Fruit fly (Drosophila melanogaster) whole organism, embryonic: Measurements from ENCODE around the gene CG33307.

Source experiments
- Asciz ChIP-seq: fragments of 200-800 bp; sonication (Bioruptor generic); optimal IDR thresholded peaks from 2 replicates; lab custom pipeline; 2017; ENCODE audit warnings: missing biosample characterization, mild to moderate bottlenecking, missing genetic modification characterization, missing genetic modification reagents
- BEAF-32 ChIP-seq: fragments of 200-800 bp; sonication (Bioruptor generic); optimal IDR thresholded peaks from 3 replicates; lab custom pipeline; 2017; ENCODE audit warnings: missing biosample characterization, missing genetic modification characterization, mild to moderate bottlenecking, moderate library complexity, missing genetic modification reagents
- CG12236 ChIP-seq: fragments of 200-800 bp; sonication (Bioruptor generic); optimal IDR thresholded peaks from 2 replicates; lab custom pipeline; 2016; ENCODE audit warnings: missing biosample characterization, missing genetic modification characterization
- CG12659 ChIP-seq: fragments of 200-800 bp; sonication (Bioruptor generic); optimal IDR thresholded peaks from 3 replicates; lab custom pipeline; 2017; ENCODE audit warnings: mild to moderate bottlenecking, missing biosample characterization, missing genetic modification reagents, missing genetic modification characterization
- CG12942 ChIP-seq: fragments of 200-800 bp; sonication (Bioruptor generic); optimal IDR thresholded peaks from 3 replicates; lab custom pipeline; 2016; ENCODE audit warnings: missing biosample characterization, missing genetic modification characterization
- CG13287 ChIP-seq: fragments of 200-800 bp; sonication (Bioruptor generic); IDR thresholded peaks from 2 replicates; pipeline ENCODE4 v1.3.6; 2022; ENCODE audit warnings: missing biosample characterization, missing genetic modification characterization; ENCODE audit not compliant: partially characterized antibody
- CG14667 ChIP-seq: fragments of 200-800 bp; sonication (Bioruptor generic); IDR thresholded peaks from 2 replicates; pipeline ENCODE4 v1.3.6; 2022; ENCODE audit warnings: missing biosample characterization, missing genetic modification characterization
- CG14710 ChIP-seq: fragments of 200-800 bp; sonication (Bioruptor generic); optimal IDR thresholded peaks from 3 replicates; lab custom pipeline; 2019; ENCODE audit warnings: missing biosample characterization, mild to moderate bottlenecking, missing genetic modification characterization, moderate library complexity
- CG14860 ChIP-seq: fragments of 200-800 bp; sonication (Bioruptor generic); IDR thresholded peaks from 3 replicates; pipeline ENCODE4 v1.3.6; 2022; ENCODE audit warnings: missing biosample characterization, missing genetic modification characterization; ENCODE audit not compliant: partially characterized antibody
- CG14965 ChIP-seq: fragments of 200-800 bp; sonication (Bioruptor generic); optimal IDR thresholded peaks from 2 replicates; lab custom pipeline; 2016; ENCODE audit warnings: missing biosample characterization, missing genetic modification characterization, borderline replicate concordance
- CG15011 ChIP-seq: fragments of 200-800 bp; sonication (Bioruptor generic); optimal IDR thresholded peaks from 3 replicates; lab custom pipeline; 2018; ENCODE audit warnings: missing biosample characterization, mild to moderate bottlenecking, missing genetic modification characterization
- CG2116 ChIP-seq: fragments of 200-800 bp; sonication (Bioruptor generic); optimal IDR thresholded peaks from 3 replicates; lab custom pipeline; 2018; ENCODE audit warnings: missing biosample characterization, mild to moderate bottlenecking, missing genetic modification characterization
- CG30403 ChIP-seq: fragments of 200-800 bp; sonication (Bioruptor generic); optimal IDR thresholded peaks from 3 replicates; lab custom pipeline; 2016; ENCODE audit warnings: missing biosample characterization, missing genetic modification characterization
- CG31388 ChIP-seq: fragments of 200-800 bp; sonication (Bioruptor generic); optimal IDR thresholded peaks from 2 replicates; lab custom pipeline; 2016; ENCODE audit warnings: missing biosample characterization, missing genetic modification characterization
- CG33213 ChIP-seq: fragments of 200-800 bp; sonication (Bioruptor generic); optimal IDR thresholded peaks from 3 replicates; lab custom pipeline; 2016; ENCODE audit warnings: missing biosample characterization, missing genetic modification characterization
- CG34422 ChIP-seq: fragments of 200-800 bp; sonication (Bioruptor generic); IDR thresholded peaks from 3 replicates; pipeline ENCODE4 v1.3.6; 2022; ENCODE audit warnings: missing biosample characterization, missing genetic modification characterization
- CG4707 ChIP-seq: fragments of 200-800 bp; sonication (Bioruptor generic); optimal IDR thresholded peaks from 2 replicates; lab custom pipeline; 2018; ENCODE audit warnings: missing biosample characterization, mild to moderate bottlenecking, missing genetic modification characterization, moderate library complexity
- CG6654 ChIP-seq: fragments of 200-800 bp; sonication (Bioruptor generic); optimal IDR thresholded peaks from 2 replicates; lab custom pipeline; 2017; ENCODE audit warnings: missing biosample characterization, mild to moderate bottlenecking, missing genetic modification characterization
- CG7786 ChIP-seq: fragments of 200-800 bp; sonication (Bioruptor generic); optimal IDR thresholded peaks from 2 replicates; lab custom pipeline; 2016; ENCODE audit warnings: missing biosample characterization, missing genetic modification characterization
- CG7963 ChIP-seq: fragments of 200-800 bp; sonication (Bioruptor generic); IDR thresholded peaks from 3 replicates; pipeline ENCODE4 v1.3.6; 2022; ENCODE audit warnings: missing biosample characterization, missing genetic modification characterization; ENCODE audit not compliant: partially characterized antibody
- CG9215 ChIP-seq: fragments of 200-800 bp; sonication (Bioruptor generic); IDR thresholded peaks from 2 replicates; pipeline ENCODE4 v1.3.6; 2022; ENCODE audit warnings: missing biosample characterization, missing genetic modification characterization
- Dll ChIP-seq: fragments of 200-800 bp; sonication (Bioruptor generic); IDR thresholded peaks from 4 replicates; pipeline ENCODE4 v1.3.6; 2022; ENCODE audit warnings: missing biosample characterization, missing genetic modification characterization; ENCODE audit not compliant: partially characterized antibody
- Drgx ChIP-seq: fragments of 200-800 bp; sonication (Bioruptor generic); IDR thresholded peaks from 2 replicates; pipeline ENCODE4 v1.3.6; 2022; ENCODE audit warnings: missing biosample characterization, missing genetic modification characterization
- E2f1 ChIP-seq: fragments of 200-800 bp; sonication (Bioruptor generic); IDR thresholded peaks from 2 replicates; pipeline ENCODE4 v1.3.6; 2022; ENCODE audit warnings: missing biosample characterization, missing genetic modification characterization
- Ets65A ChIP-seq: fragments of 200-800 bp; sonication (Bioruptor generic); peaks from one replicate; lab custom pipeline; 2016; ENCODE audit warnings: missing biosample characterization, missing genetic modification characterization
- HLH4C ChIP-seq: fragments of 200-800 bp; sonication (Bioruptor generic); IDR thresholded peaks from 3 replicates; pipeline ENCODE4 v1.3.6; 2022; ENCODE audit warnings: missing biosample characterization, missing genetic modification characterization; ENCODE audit not compliant: partially characterized antibody
- HLH54F ChIP-seq: fragments of 200-800 bp; sonication (Bioruptor generic); optimal IDR thresholded peaks from 3 replicates; lab custom pipeline; 2016; ENCODE audit warnings: missing biosample characterization, missing genetic modification characterization
- MESR4 ChIP-seq: fragments of 200-800 bp; sonication (Bioruptor generic); optimal IDR thresholded peaks from 2 replicates; lab custom pipeline; 2018; ENCODE audit warnings: missing biosample characterization, mild to moderate bottlenecking, missing genetic modification characterization, moderate library complexity
- Opbp ChIP-seq: fragments of 200-800 bp; sonication (Bioruptor generic); IDR thresholded peaks from 3 replicates; pipeline ENCODE4 v1.3.6; 2022; ENCODE audit warnings: missing biosample characterization, missing genetic modification characterization; ENCODE audit not compliant: partially characterized antibody
- Scr ChIP-seq: fragments of 200-800 bp; sonication (Bioruptor generic); IDR thresholded peaks from 2 replicates; pipeline ENCODE4 v1.3.6; 2022; ENCODE audit warnings: missing biosample characterization, missing genetic modification characterization; ENCODE audit not compliant: partially characterized antibody
- ato ChIP-seq: fragments of 200-800 bp; sonication (Bioruptor generic); IDR thresholded peaks from 2 replicates; pipeline ENCODE4 v1.3.6; 2022; ENCODE audit warnings: missing biosample characterization, missing genetic modification characterization; ENCODE audit not compliant: partially characterized antibody
- bowl ChIP-seq: fragments of 200-800 bp; sonication (Bioruptor generic); IDR thresholded peaks from 2 replicates; pipeline ENCODE4 v1.3.6; 2022; ENCODE audit warnings: missing biosample characterization, missing genetic modification characterization
- btn ChIP-seq: fragments of 200-800 bp; sonication (Bioruptor generic); optimal IDR thresholded peaks from 2 replicates; lab custom pipeline; 2016; ENCODE audit warnings: missing biosample characterization, missing genetic modification characterization
- caup ChIP-seq: fragments of 200-800 bp; sonication (Bioruptor generic); optimal IDR thresholded peaks from 3 replicates; lab custom pipeline; 2017; ENCODE audit warnings: missing biosample characterization, mild to moderate bottlenecking, missing genetic modification characterization, moderate library complexity; ENCODE audit not compliant: severe bottlenecking
- esg ChIP-seq: fragments of 200-800 bp; sonication (Bioruptor generic); conservative IDR thresholded peaks from 2 replicates; pipeline ENCODE4 v1.3.6; 2022; ENCODE audit warnings: missing biosample characterization, missing genetic modification characterization
- eve ChIP-seq, 2 experiments: fragments of >200 bp; optimal IDR thresholded peaks; 2 replicates each; lab custom pipeline; 2017; ENCODE audit warnings: missing biosample characterization in 2 of 2, missing genetic modification characterization in 2 of 2
- exex ChIP-seq: fragments of 200-800 bp; sonication (Bioruptor generic); optimal IDR thresholded peaks from 4 replicates; lab custom pipeline; 2018; ENCODE audit warnings: missing biosample characterization, mild to moderate bottlenecking, missing genetic modification characterization, moderate library complexity
- gce ChIP-seq: fragments of 200-800 bp; sonication (Bioruptor generic); IDR thresholded peaks from 3 replicates; pipeline ENCODE4 v1.3.6; 2022; ENCODE audit warnings: missing biosample characterization, missing genetic modification characterization
- gcm ChIP-seq: fragments of 200-800 bp; sonication (Bioruptor generic); optimal IDR thresholded peaks from 2 replicates; lab custom pipeline; 2019; ENCODE audit warnings: missing biosample characterization, mild to moderate bottlenecking, missing genetic modification characterization, moderate library complexity
- klu ChIP-seq: fragments of 200-800 bp; sonication (Bioruptor generic); IDR thresholded peaks from 2 replicates; pipeline ENCODE4 v1.3.6; 2022; ENCODE audit warnings: missing biosample characterization, missing genetic modification characterization
- lola ChIP-seq, 3 experiments: fragments of >200 bp in 2 of 3; fragments of 200-800 bp in 1 of 3; sonication (Bioruptor generic) in 1 of 3; optimal IDR thresholded peaks; 2 replicates each; lab custom pipeline; 2017 to 2019; ENCODE audit warnings: missing biosample characterization in 3 of 3, missing genetic modification characterization in 3 of 3, mild to moderate bottlenecking in 1 of 3, moderate library complexity in 1 of 3
- maf-S ChIP-seq: fragments of 200-800 bp; sonication (Bioruptor generic); optimal IDR thresholded peaks from 2 replicates; lab custom pipeline; 2016; ENCODE audit warnings: missing biosample characterization, missing genetic modification characterization
- row ChIP-seq: fragments of 200-800 bp; sonication (Bioruptor generic); IDR thresholded peaks from 3 replicates; pipeline ENCODE4 v1.3.6; 2022; ENCODE audit warnings: missing biosample characterization, missing genetic modification characterization
- schlank ChIP-seq: fragments of 200-800 bp; sonication (Bioruptor generic); optimal IDR thresholded peaks from 2 replicates; lab custom pipeline; 2018; ENCODE audit warnings: missing biosample characterization, mild to moderate bottlenecking, missing genetic modification characterization
- sens-2 ChIP-seq: fragments of 200-800 bp; sonication (Bioruptor generic); IDR thresholded peaks from 2 replicates; pipeline ENCODE4 v1.3.6; 2022; ENCODE audit warnings: missing biosample characterization, missing genetic modification characterization
- sima ChIP-seq: fragments of 200-800 bp; sonication (Bioruptor generic); optimal IDR thresholded peaks from 2 replicates; lab custom pipeline; 2016; ENCODE audit warnings: missing biosample characterization, missing genetic modification characterization
- tna ChIP-seq: fragments of 200-800 bp; sonication (Bioruptor generic); IDR thresholded peaks from 2 replicates; pipeline ENCODE4 v1.3.6; 2022; ENCODE audit warnings: missing biosample characterization, missing genetic modification characterization; ENCODE audit not compliant: partially characterized antibody
- zen2 ChIP-seq: fragments of 200-800 bp; sonication (Bioruptor generic); IDR thresholded peaks from 3 replicates; pipeline ENCODE4 v1.3.6; 2022; ENCODE audit warnings: missing biosample characterization, missing genetic modification characterization; ENCODE audit not compliant: partially characterized antibody
- zfh2 ChIP-seq: fragments of 200-800 bp; sonication (Bioruptor generic); optimal IDR thresholded peaks from 2 replicates; lab custom pipeline; 2016; ENCODE audit warnings: missing biosample characterization, missing genetic modification characterization

Gene CG33307

dm6 chr2L:13811323-13811722 lies 30.0 kb downstream of the CG33307 start, which contains the start of the genes Adat1 and CG16865 (continued):
- TF ChIP-seq Opbp (GFP tag; lab: Robert Waterston, UW) = 0 out of 3 replicates have a peak, but pooled peaks have one; percentile 31
- no peak for TF ChIP-seq CG31388 (GFP tag; lab: Kevin White, UChicago)
- TF ChIP-seq zen2 (GFP tag; lab: Robert Waterston, UW) = peak; percentile 42; the same call in 1 of the 3 replicates
- TF ChIP-seq CG2116 (GFP tag; lab: Kevin White, UChicago) = peak; percentile 59
- TF ChIP-seq CG12236 (GFP tag; lab: Kevin White, UChicago) = no peak
- no peak for TF ChIP-seq gce (GFP tag; lab: Robert Waterston, UW)
- no peak for TF ChIP-seq maf-S (GFP tag; lab: Kevin White, UChicago)
- no peak for TF ChIP-seq zfh2 (GFP tag; lab: Kevin White, UChicago)
- peak; percentile 56; the same call in 1 of the 3 replicates for TF ChIP-seq CG7963 (GFP tag; lab: Robert Waterston, UW)
- no peak for TF ChIP-seq esg (GFP tag; lab: Robert Waterston, UW)
- TF ChIP-seq E2f1 (GFP tag; lab: Robert Waterston, UW) = no peak
- TF ChIP-seq Drgx (GFP tag; lab: Robert Waterston, UW) = no peak
- peak; percentile 61 for TF ChIP-seq Scr (GFP tag; lab: Robert Waterston, UW)
- TF ChIP-seq CG7786 (GFP tag; lab: Kevin White, UChicago) = no peak
- TF ChIP-seq CG14667 (GFP tag; lab: Robert Waterston, UW) = no peak
- peak; percentile 47 for TF ChIP-seq CG12659 (GFP tag; lab: Kevin White, UChicago)
- TF ChIP-seq CG30403 = no peak
- peak; percentile 72; the same call in 1 of the 3 replicates for TF ChIP-seq CG34422 (GFP tag; lab: Robert Waterston, UW)
- no peak for TF ChIP-seq lola (GFP tag; optimal IDR thresholded peaks at IDR 0.05; lab: Kevin White, UChicago)
- TF ChIP-seq CG15011 = no peak
- no peak for TF ChIP-seq CG4707 (GFP tag; lab: Kevin White, UChicago)
- no peak for TF ChIP-seq row (GFP tag; lab: Robert Waterston, UW)
- TF ChIP-seq CG33213 (GFP tag; lab: Kevin White, UChicago) = peak; percentile 14
- TF ChIP-seq BEAF-32 (GFP tag; lab: Kevin White, UChicago) = peak; percentile 53
- peak; percentile 72; the same call in 3 of the 4 replicates for TF ChIP-seq Dll (GFP tag; lab: Robert Waterston, UW)
- TF ChIP-seq CG9215 = no peak
- TF ChIP-seq exex (tag; lab: Kevin White, UChicago) = no peak
- peak; percentile 35 for TF ChIP-seq CG14710
- TF ChIP-seq Asciz (GFP tag; lab: Kevin White, UChicago) = no peak
- TF ChIP-seq tna = peak; percentile 36; the same call in 1 of the 2 replicates
- TF ChIP-seq gcm (GFP tag; lab: Kevin White, UChicago) = no peak
- no peak for TF ChIP-seq schlank (tag; lab: Kevin White, UChicago)
- peak; percentile 46 for TF ChIP-seq MESR4 (GFP tag; lab: Kevin White, UChicago)
- TF ChIP-seq btn = no peak
- TF ChIP-seq CG6654 (GFP tag; lab: Kevin White, UChicago) = no peak
- no peak for TF ChIP-seq HLH54F (GFP tag; lab: Kevin White, UChicago)
- TF ChIP-seq bowl (GFP tag; lab: Robert Waterston, UW) = no peak
- peak; percentile 72 for TF ChIP-seq CG13287 (GFP tag; lab: Robert Waterston, UW)
- peak; percentile 56; the same call in 2 of the 3 replicates for TF ChIP-seq CG14860 (GFP tag; lab: Robert Waterston, UW)
- TF ChIP-seq CG14965 (GFP tag; lab: Kevin White, UChicago) = no peak
- TF ChIP-seq sens-2 = no peak
- TF ChIP-seq klu (GFP tag; lab: Robert Waterston, UW) = no peak
- peak; percentile 61; the same call in 1 of the 2 replicates for TF ChIP-seq ato (GFP tag; lab: Robert Waterston, UW)
- TF ChIP-seq HLH4C (GFP tag; lab: Robert Waterston, UW) = peak; percentile 38; the same call in 1 of the 3 replicates
- no peak for TF ChIP-seq Ets65A
- no peak for TF ChIP-seq sima (GFP tag; lab: Kevin White, UChicago)
- TF ChIP-seq CG12942 = no peak
- TF ChIP-seq eve (GFP tag; optimal IDR thresholded peaks at IDR 0.05; lab: Kevin White, UChicago) = no peak
- TF ChIP-seq caup = no peak
